Fruit fly (Drosophila melanogaster): Measurements from ENCODE around the gene RabX6.
A peak's percentile ranks its signal among the peaks of the same experiment; 100 is the strongest.

RabX6 gene

DNA sequence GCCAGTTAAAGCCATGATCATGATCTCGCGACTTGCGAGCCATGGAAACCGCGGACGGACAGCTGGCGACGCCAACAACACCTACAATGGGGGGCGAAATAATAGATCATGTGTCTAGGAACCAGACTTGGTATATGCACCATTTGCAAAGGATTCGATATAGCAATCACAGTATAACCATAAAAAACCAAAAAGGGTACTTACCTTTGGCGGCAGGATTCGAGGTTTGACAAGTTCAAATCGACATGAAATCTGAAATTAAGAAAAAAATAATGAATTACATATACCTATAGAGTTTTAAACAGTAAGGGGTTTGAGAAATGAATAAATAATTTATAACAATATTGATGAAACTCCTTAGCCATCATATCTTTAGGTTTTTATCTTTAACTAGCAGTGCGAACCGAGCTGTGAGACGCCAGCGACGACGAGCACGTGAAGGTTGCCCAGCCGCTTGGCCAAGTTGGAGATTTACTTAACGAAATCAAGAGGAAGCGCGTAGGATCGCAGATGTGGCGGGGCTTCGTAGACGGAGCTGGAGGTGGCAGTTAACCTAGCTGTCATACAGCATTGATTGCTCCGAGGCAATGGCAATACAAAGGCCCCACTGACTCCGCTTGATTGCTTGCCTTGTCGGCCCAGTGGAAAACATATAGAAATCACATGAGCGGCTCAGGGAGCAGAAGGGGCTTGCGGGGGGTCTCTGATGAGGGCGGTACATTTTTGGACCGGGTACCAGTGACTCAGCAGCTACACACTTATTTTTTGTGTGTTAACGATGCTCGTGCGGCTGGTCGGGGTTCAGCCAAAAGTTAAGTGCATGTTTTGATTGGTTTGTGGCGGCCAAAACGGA, 43.8 kb downstream of the RabX6 start:
- TF ChIP-seq CG10348 (GFP tag; IDR thresholded peaks at IDR 0.05) (0 out of 2 replicates have a peak, but pooled peaks have one; percentile 5), Pif1A (GFP tag; optimal IDR thresholded peaks at IDR 0.05) (peak; percentile 54), gl (tag; optimal IDR thresholded peaks at IDR 0.05) (peak; percentile 23), CG17806 (tag; optimal IDR thresholded peaks at IDR 0.05) (peak; percentile 63), CG15710 (tag; optimal IDR thresholded peaks at IDR 0.05) (peak; percentile 89), CG8301 (tag; optimal IDR thresholded peaks at IDR 0.05) (peak; percentile 72), CG14655 (GFP tag; optimal IDR thresholded peaks at IDR 0.05) (peak; percentile 87), CG8159 (tag; optimal IDR thresholded peaks at IDR 0.05) (peak; percentile 85), D1 (tag; optimal IDR thresholded peaks at IDR 0.05) (peak; percentile 19), fd96Ca (GFP tag; IDR thresholded peaks at IDR 0.05) (no peak; the same call in 2 of the 3 replicates), Snoo (tag; optimal IDR thresholded peaks at IDR 0.05) (no peak), CG13204 (GFP tag; optimal IDR thresholded peaks at IDR 0.05) (peak; percentile 40), CG12605 (GFP tag; IDR thresholded peaks at IDR 0.05) (peak; percentile 36; the same call in 1 of the 2 replicates), CG9948 (tag; optimal IDR thresholded peaks at IDR 0.05) (peak; percentile 72), CG32121 (GFP tag; IDR thresholded peaks at IDR 0.05) (no peak), EcR (GFP tag; optimal IDR thresholded peaks at IDR 0.05) (peak; percentile 76), Pif1B (GFP tag; optimal IDR thresholded peaks at IDR 0.05) (peak; percentile 66), CG34367 (tag; optimal IDR thresholded peaks at IDR 0.05) (peak; percentile 77), Ets98B (GFP tag; IDR thresholded peaks at IDR 0.05) (no peak), CG4496 (GFP tag; IDR thresholded peaks at IDR 0.05) (peak; percentile 24; the same call in 1 of the 3 replicates), rn (GFP tag; IDR thresholded peaks at IDR 0.05) (no peak)

DNA sequence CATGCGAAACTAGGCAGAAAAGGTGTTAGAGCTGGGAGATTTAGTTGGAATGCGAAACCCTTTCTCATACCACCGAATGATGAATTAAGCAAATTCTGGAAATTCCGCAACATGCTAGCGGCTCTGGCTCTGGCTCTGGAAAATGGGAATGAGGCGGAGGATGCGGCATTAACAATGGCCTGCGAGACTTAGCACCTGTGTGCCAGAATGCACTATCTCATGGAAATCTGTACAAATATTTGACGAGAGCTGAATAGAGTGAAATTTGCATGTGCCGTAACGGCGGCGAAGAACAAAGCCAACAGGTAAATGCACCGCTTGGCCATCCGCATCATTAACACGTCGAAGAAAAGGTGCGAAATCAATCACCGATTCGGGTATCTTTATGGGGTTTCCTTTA, 45.0 kb downstream of the RabX6 start:
- TF ChIP-seq CG32121 (GFP tag; IDR thresholded peaks at IDR 0.05) (no peak), CG8301 (tag; optimal IDR thresholded peaks at IDR 0.05) (no peak), CG15710 (tag; optimal IDR thresholded peaks at IDR 0.05) (no peak), gl (tag; optimal IDR thresholded peaks at IDR 0.05) (no peak), Pif1B (GFP tag; optimal IDR thresholded peaks at IDR 0.05) (no peak), CG4496 (GFP tag; IDR thresholded peaks at IDR 0.05) (no peak), rn (GFP tag; IDR thresholded peaks at IDR 0.05) (no peak), CG9948 (tag; optimal IDR thresholded peaks at IDR 0.05) (no peak), CG8159 (tag; optimal IDR thresholded peaks at IDR 0.05) (no peak), Pif1A (GFP tag; optimal IDR thresholded peaks at IDR 0.05) (no peak), CG34367 (tag; optimal IDR thresholded peaks at IDR 0.05) (no peak), Snoo (tag; optimal IDR thresholded peaks at IDR 0.05) (no peak), CG10348 (GFP tag; IDR thresholded peaks at IDR 0.05) (no peak), CG17806 (tag; optimal IDR thresholded peaks at IDR 0.05) (no peak), Ets98B (GFP tag; IDR thresholded peaks at IDR 0.05) (no peak), CG13204 (GFP tag; optimal IDR thresholded peaks at IDR 0.05) (no peak), EcR (GFP tag; optimal IDR thresholded peaks at IDR 0.05) (no peak), CG14655 (GFP tag; optimal IDR thresholded peaks at IDR 0.05) (no peak)

DNA sequence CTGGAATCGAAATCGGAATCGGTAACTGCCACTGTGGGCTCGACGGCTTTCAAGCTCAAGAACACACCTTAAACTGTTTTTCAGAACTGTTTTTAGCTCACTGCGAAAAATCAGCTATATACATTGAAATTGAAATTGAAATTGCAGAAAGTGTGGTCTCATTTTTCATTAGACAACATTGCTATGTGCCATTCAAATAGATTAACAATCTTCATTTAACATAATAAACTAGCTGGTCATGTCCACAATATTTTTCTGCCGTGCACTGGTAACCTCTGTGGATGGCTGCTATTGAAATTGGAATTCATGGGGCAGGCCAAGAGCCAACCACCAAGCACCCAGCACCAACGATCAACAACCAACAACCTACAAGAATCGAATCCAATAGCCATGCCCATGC, 45.6 kb downstream of the RabX6 start:
- TF ChIP-seq CG10348 (GFP tag; IDR thresholded peaks at IDR 0.05) (no peak), CG14655 (GFP tag; optimal IDR thresholded peaks at IDR 0.05) (peak; percentile 68), CG13204 (GFP tag; optimal IDR thresholded peaks at IDR 0.05) (no peak), Ets98B (GFP tag; IDR thresholded peaks at IDR 0.05) (peak; percentile 45; the same call in 1 of the 2 replicates), CG9948 (tag; optimal IDR thresholded peaks at IDR 0.05) (peak; percentile 76), CG8301 (tag; optimal IDR thresholded peaks at IDR 0.05) (peak; percentile 47), D1 (tag; optimal IDR thresholded peaks at IDR 0.05) (peak; percentile 49), CG17806 (tag; optimal IDR thresholded peaks at IDR 0.05) (peak; percentile 82), CG32121 (GFP tag; IDR thresholded peaks at IDR 0.05) (peak; percentile 61; the same call in 1 of the 2 replicates), Pif1A (GFP tag; optimal IDR thresholded peaks at IDR 0.05) (peak; percentile 57), CG8159 (tag; optimal IDR thresholded peaks at IDR 0.05) (peak; percentile 84), Snoo (tag; optimal IDR thresholded peaks at IDR 0.05) (peak; percentile 54), rn (GFP tag; IDR thresholded peaks at IDR 0.05) (0 out of 2 replicates have a peak, but pooled peaks have one; percentile 20), CG12605 (GFP tag; IDR thresholded peaks at IDR 0.05) (peak; percentile 41), fd96Ca (GFP tag; IDR thresholded peaks at IDR 0.05) (0 out of 3 replicates have a peak, but pooled peaks have one; percentile 43), CG4496 (GFP tag; IDR thresholded peaks at IDR 0.05) (peak; percentile 64), EcR (GFP tag; optimal IDR thresholded peaks at IDR 0.05) (no peak), CG34367 (tag; optimal IDR thresholded peaks at IDR 0.05) (peak; percentile 75), Pif1B (GFP tag; optimal IDR thresholded peaks at IDR 0.05) (peak; percentile 50), gl (tag; optimal IDR thresholded peaks at IDR 0.05) (peak; percentile 42), CG15710 (tag; optimal IDR thresholded peaks at IDR 0.05) (peak; percentile 78)

DNA sequence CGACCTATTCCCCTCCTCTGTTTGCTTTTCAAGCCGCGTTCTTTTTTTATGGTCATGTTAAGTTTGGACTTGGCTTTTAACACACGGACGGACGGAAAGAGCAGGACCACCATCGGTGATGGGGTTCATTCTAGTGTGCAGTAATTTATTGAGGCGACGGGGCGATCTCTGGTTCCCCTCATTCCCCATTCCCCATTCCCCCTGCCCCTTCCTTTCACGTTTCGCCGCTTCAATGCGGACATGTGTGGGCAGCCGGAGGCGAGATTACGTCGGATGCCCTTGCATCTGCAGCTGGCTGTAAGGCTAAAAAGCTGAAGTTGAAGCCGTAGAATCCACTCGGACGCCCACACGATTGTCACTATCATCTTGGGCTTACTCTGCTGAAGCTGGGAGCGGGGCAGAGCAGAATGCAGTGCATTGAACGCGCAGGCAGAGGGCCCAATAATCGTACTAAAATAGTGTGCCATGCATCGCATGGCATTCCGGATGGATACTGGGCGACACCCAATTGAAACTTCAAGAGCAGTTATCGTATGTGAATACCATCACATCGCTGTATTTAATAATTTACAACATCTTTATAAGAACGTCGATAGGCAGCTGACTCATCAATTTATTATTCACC, 46.3 kb downstream of the RabX6 start:
- TF ChIP-seq EcR (GFP tag; optimal IDR thresholded peaks at IDR 0.05): peak; percentile 94
- peak; percentile 73 for TF ChIP-seq CG13204 (GFP tag; optimal IDR thresholded peaks at IDR 0.05)
- TF ChIP-seq Pif1A (GFP tag; optimal IDR thresholded peaks at IDR 0.05): no peak

DNA sequence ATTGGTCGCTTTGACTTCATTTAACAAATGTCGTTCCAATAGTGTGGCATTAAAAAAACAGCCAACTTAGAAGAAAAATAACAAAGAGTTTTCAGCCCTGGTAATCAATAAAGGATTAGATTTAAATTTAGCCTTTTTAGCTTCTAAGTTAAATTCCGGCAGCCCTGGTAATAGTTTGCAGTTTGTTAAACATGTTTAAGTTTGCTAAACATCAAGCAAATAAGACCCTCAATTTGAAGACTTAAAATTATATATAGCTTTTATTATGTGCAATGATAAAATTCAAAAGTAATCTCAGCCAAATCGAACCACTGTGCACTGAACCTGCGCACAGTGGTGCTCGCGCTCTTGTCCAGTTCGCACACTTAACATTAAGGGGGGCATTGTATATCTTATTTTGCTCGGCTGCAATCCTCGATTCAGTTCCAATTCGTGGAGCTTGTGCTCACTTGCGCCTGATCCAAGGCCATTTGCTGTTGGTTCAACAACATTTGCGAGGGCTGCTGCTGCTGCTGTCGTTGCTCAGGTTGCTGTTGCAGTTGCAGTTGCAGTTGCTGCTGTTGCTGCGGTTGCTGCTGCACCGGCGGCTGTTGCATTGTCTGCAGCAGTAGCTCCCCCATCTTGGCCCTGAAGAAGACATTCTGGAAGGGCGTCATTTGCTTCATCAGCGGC, 47.3 kb downstream of the RabX6 start:
- TF ChIP-seq CG15710 (tag; optimal IDR thresholded peaks at IDR 0.05): peak; percentile 33
- peak; percentile 44 for TF ChIP-seq CG17806 (tag; optimal IDR thresholded peaks at IDR 0.05)
- TF ChIP-seq EcR (GFP tag; optimal IDR thresholded peaks at IDR 0.05): peak; percentile 79
- TF ChIP-seq D1 (tag; optimal IDR thresholded peaks at IDR 0.05): no peak
- TF ChIP-seq Pif1B (GFP tag; optimal IDR thresholded peaks at IDR 0.05): peak; percentile 31
- peak; percentile 25 for TF ChIP-seq CG14655 (GFP tag; optimal IDR thresholded peaks at IDR 0.05)
- TF ChIP-seq CG8301 (tag; optimal IDR thresholded peaks at IDR 0.05): no peak
- peak; percentile 34 for TF ChIP-seq CG13204 (GFP tag; optimal IDR thresholded peaks at IDR 0.05)
- TF ChIP-seq CG10348 (GFP tag; IDR thresholded peaks at IDR 0.05): no peak
- TF ChIP-seq CG8159 (tag; optimal IDR thresholded peaks at IDR 0.05): peak; percentile 55
- TF ChIP-seq rn (GFP tag; IDR thresholded peaks at IDR 0.05): no peak
- TF ChIP-seq Pif1A (GFP tag; optimal IDR thresholded peaks at IDR 0.05): peak; percentile 31
